Worm (Caenorhabditis elegans) whole organism, late embryonic: ENCODE data around the gene F46F2.5.

ENCODE experiments used
- C08G9.2 ChIP-seq: sonication (generic microtip); optimal IDR thresholded peaks from 2 replicates; lab custom pipeline; 2016; ENCODE audit warnings: mild to moderate bottlenecking, missing genetic modification characterization, moderate library complexity, missing compliant biosample characterization
- C38D4.7 ChIP-seq: fragments of 200-800 bp; sonication (Bioruptor generic); optimal IDR thresholded peaks from 2 replicates; lab custom pipeline; 2018; ENCODE audit warnings: mild to moderate bottlenecking, missing genetic modification characterization, moderate library complexity, missing compliant biosample characterization
- F13H6.1 ChIP-seq: sonication (generic microtip); optimal IDR thresholded peaks from 2 replicates; lab custom pipeline; 2016; ENCODE audit warnings: missing genetic modification characterization, missing compliant biosample characterization
- K02D7.2 ChIP-seq: sonication (generic microtip); optimal IDR thresholded peaks from 2 replicates; lab custom pipeline; 2017; ENCODE audit warnings: mild to moderate bottlenecking, missing genetic modification characterization, missing compliant biosample characterization
- K09A11.1 ChIP-seq: sonication (generic microtip); optimal IDR thresholded peaks from 2 replicates; lab custom pipeline; 2017; ENCODE audit warnings: antibody characterized with exemption, mild to moderate bottlenecking, missing genetic modification characterization, missing compliant biosample characterization; ENCODE audit not compliant: insufficient read depth
- T23F11.4 ChIP-seq: fragments of 200-800 bp; sonication (Bioruptor generic); optimal IDR thresholded peaks from 2 replicates; lab custom pipeline; 2018; ENCODE audit warnings: mild to moderate bottlenecking, missing genetic modification characterization, missing compliant biosample characterization
- Y22D7AL.16 ChIP-seq: sonication (generic microtip); optimal IDR thresholded peaks from 2 replicates; lab custom pipeline; 2016; ENCODE audit warnings: missing genetic modification characterization, missing compliant biosample characterization
- ahr-1 ChIP-seq: sonication (generic microtip); optimal IDR thresholded peaks from 2 replicates; lab custom pipeline; 2016; ENCODE audit warnings: missing genetic modification characterization, missing compliant biosample characterization
- ama-1 ChIP-seq: fragments of 150-350 bp; optimal IDR thresholded peaks from 2 replicates; lab custom pipeline; 2014
- ceh-18 ChIP-seq: sonication (generic microtip); optimal IDR thresholded peaks from 2 replicates; lab custom pipeline; 2016; ENCODE audit warnings: missing genetic modification characterization, missing compliant biosample characterization
- ceh-19 ChIP-seq: fragments of 200-800 bp; sonication (Bioruptor generic); optimal IDR thresholded peaks from 2 replicates; lab custom pipeline; 2018; ENCODE audit warnings: mild to moderate bottlenecking, missing genetic modification characterization, missing compliant biosample characterization
- ceh-24 ChIP-seq: sonication (generic microtip); optimal IDR thresholded peaks from 2 replicates; lab custom pipeline; 2016; ENCODE audit warnings: mild to moderate bottlenecking, missing genetic modification characterization, missing compliant biosample characterization
- ceh-30 ChIP-seq: fragments of 150-350 bp; optimal IDR thresholded peaks from 2 replicates; lab custom pipeline; 2014; ENCODE audit warnings: missing biosample characterization, missing genetic modification characterization
- ceh-34 ChIP-seq: sonication (generic microtip); optimal IDR thresholded peaks from 2 replicates; lab custom pipeline; 2016; ENCODE audit warnings: mild to moderate bottlenecking, missing genetic modification characterization, missing compliant biosample characterization
- ceh-6 ChIP-seq: fragments of 200-800 bp; sonication (Bioruptor generic); optimal IDR thresholded peaks from 2 replicates; lab custom pipeline; 2018; ENCODE audit warnings: mild to moderate bottlenecking, missing genetic modification characterization, missing compliant biosample characterization
- ceh-9 ChIP-seq: sonication (generic microtip); optimal IDR thresholded peaks from 2 replicates; lab custom pipeline; 2016; ENCODE audit warnings: mild to moderate bottlenecking, missing genetic modification characterization, inconsistent platforms, missing compliant biosample characterization
- dmd-4 ChIP-seq: sonication (generic microtip); optimal IDR thresholded peaks from 2 replicates; lab custom pipeline; 2016; ENCODE audit warnings: borderline replicate concordance, missing genetic modification characterization, missing compliant biosample characterization
- dve-1 ChIP-seq: sonication (generic microtip); optimal IDR thresholded peaks from 2 replicates; lab custom pipeline; 2017; ENCODE audit warnings: antibody characterized with exemption, mild to moderate bottlenecking, missing genetic modification characterization, missing compliant biosample characterization
- elt-2 ChIP-seq: sonication (generic microtip); optimal IDR thresholded peaks from 2 replicates; lab custom pipeline; 2016; ENCODE audit warnings: missing genetic modification reagents, missing genetic modification characterization, missing compliant biosample characterization
- elt-4 ChIP-seq: sonication (generic microtip); optimal IDR thresholded peaks from 2 replicates; lab custom pipeline; 2016; ENCODE audit warnings: missing genetic modification characterization, missing compliant biosample characterization
- ets-4 ChIP-seq: sonication (generic microtip); optimal IDR thresholded peaks from 2 replicates; lab custom pipeline; 2016; ENCODE audit warnings: missing genetic modification characterization, missing compliant biosample characterization
- eyg-1 ChIP-seq: sonication (generic microtip); optimal IDR thresholded peaks from 2 replicates; lab custom pipeline; 2016; ENCODE audit warnings: missing genotype, missing genetic modification characterization, missing compliant biosample characterization
- gmeb-2 ChIP-seq: sonication (generic microtip); optimal IDR thresholded peaks from 2 replicates; lab custom pipeline; 2016; ENCODE audit warnings: missing genetic modification characterization, inconsistent platforms, missing compliant biosample characterization
- hlh-13 ChIP-seq: fragments of 200-800 bp; sonication (Bioruptor generic); optimal IDR thresholded peaks from 2 replicates; lab custom pipeline; 2018; ENCODE audit warnings: mild to moderate bottlenecking, missing genetic modification characterization, missing compliant biosample characterization
- hlh-30 ChIP-seq: sonication (generic microtip); optimal IDR thresholded peaks from 2 replicates; lab custom pipeline; 2017; ENCODE audit warnings: antibody characterized with exemption, missing genetic modification characterization, missing compliant biosample characterization; ENCODE audit not compliant: insufficient read depth
- lim-6 ChIP-seq: sonication (generic microtip); optimal IDR thresholded peaks from 2 replicates; lab custom pipeline; 2016; ENCODE audit warnings: missing genetic modification characterization, missing compliant biosample characterization
- lin-11 ChIP-seq: fragments of 200-800 bp; sonication (Bioruptor generic); optimal IDR thresholded peaks from 2 replicates; lab custom pipeline; 2018; ENCODE audit warnings: mild to moderate bottlenecking, missing genetic modification characterization, missing compliant biosample characterization
- mec-3 ChIP-seq: sonication (generic microtip); optimal IDR thresholded peaks from 2 replicates; lab custom pipeline; 2016; ENCODE audit warnings: borderline replicate concordance, missing genetic modification characterization, missing compliant biosample characterization
- nfya-1 ChIP-seq: sonication (generic microtip); optimal IDR thresholded peaks from 2 replicates; lab custom pipeline; 2017; ENCODE audit warnings: missing genetic modification characterization, mild to moderate bottlenecking, missing compliant biosample characterization, antibody characterized with exemption, moderate library complexity
- nhr-11 ChIP-seq: fragments of 150-350 bp; optimal IDR thresholded peaks from 2 replicates; lab custom pipeline; 2014; ENCODE audit warnings: missing biosample characterization, missing genetic modification characterization
- nhr-232 ChIP-seq: sonication (generic microtip); optimal IDR thresholded peaks from 2 replicates; lab custom pipeline; 2016; ENCODE audit warnings: missing genetic modification characterization, missing compliant biosample characterization
- odd-2 ChIP-seq: sonication (generic microtip); optimal IDR thresholded peaks from 2 replicates; lab custom pipeline; 2017; ENCODE audit warnings: antibody characterized with exemption, mild to moderate bottlenecking, missing genetic modification characterization, missing compliant biosample characterization
- pax-1 ChIP-seq: fragments of 150-350 bp; optimal IDR thresholded peaks from 2 replicates; lab custom pipeline; 2014; ENCODE audit warnings: missing biosample characterization, missing genetic modification characterization
- pha-2 ChIP-seq: sonication (generic microtip); optimal IDR thresholded peaks from 2 replicates; lab custom pipeline; 2017; ENCODE audit warnings: mild to moderate bottlenecking, missing genetic modification characterization, missing compliant biosample characterization
- pha-4 ChIP-seq: fragments of 150-350 bp; optimal IDR thresholded peaks from 2 replicates; lab custom pipeline; 2018; ENCODE audit warnings: missing biosample characterization, missing genetic modification reagents, missing genetic modification characterization
- pqm-1 ChIP-seq: sonication (generic microtip); optimal IDR thresholded peaks from 2 replicates; lab custom pipeline; 2016; ENCODE audit warnings: missing genetic modification characterization, missing compliant biosample characterization
- ref-2 ChIP-seq: sonication (generic microtip); optimal IDR thresholded peaks from 2 replicates; lab custom pipeline; 2016; ENCODE audit warnings: missing genetic modification characterization, missing compliant biosample characterization
- rnt-1 ChIP-seq: sonication (generic microtip); optimal IDR thresholded peaks from 2 replicates; lab custom pipeline; 2016; ENCODE audit warnings: missing genetic modification characterization, missing compliant biosample characterization
- sdc-2 ChIP-seq: sonication (generic microtip); optimal IDR thresholded peaks from 2 replicates; lab custom pipeline; 2016; ENCODE audit warnings: missing genotype, missing genetic modification characterization, missing compliant biosample characterization
- syd-9 ChIP-seq: sonication (generic microtip); optimal IDR thresholded peaks from 2 replicates; lab custom pipeline; 2016; ENCODE audit warnings: mild to moderate bottlenecking, missing genetic modification characterization, moderate library complexity, missing compliant biosample characterization
- tbx-2 ChIP-seq: sonication (generic microtip); optimal IDR thresholded peaks from 2 replicates; lab custom pipeline; 2016; ENCODE audit warnings: missing genetic modification characterization, missing compliant biosample characterization
- tbx-7 ChIP-seq: sonication (generic microtip); optimal IDR thresholded peaks from 2 replicates; lab custom pipeline; 2016; ENCODE audit warnings: missing genotype, missing genetic modification characterization, missing compliant biosample characterization
- ttx-3 ChIP-seq: sonication (generic microtip); optimal IDR thresholded peaks from 2 replicates; lab custom pipeline; 2016; ENCODE audit warnings: missing genetic modification reagents, missing genetic modification characterization, missing compliant biosample characterization
- unc-42 ChIP-seq: sonication (generic microtip); optimal IDR thresholded peaks from 2 replicates; lab custom pipeline; 2016; ENCODE audit warnings: missing genotype, missing genetic modification characterization, missing compliant biosample characterization
- unc-55 ChIP-seq: sonication (generic microtip); optimal IDR thresholded peaks from 2 replicates; lab custom pipeline; 2017; ENCODE audit warnings: missing biosample characterization, missing genetic modification reagents, missing genetic modification characterization
- unc-86 ChIP-seq: sonication (generic microtip); optimal IDR thresholded peaks from 2 replicates; lab custom pipeline; 2016; ENCODE audit warnings: missing genetic modification characterization, missing compliant biosample characterization
- ztf-16 ChIP-seq: sonication (generic microtip); optimal IDR thresholded peaks from 2 replicates; lab custom pipeline; 2017; ENCODE audit warnings: missing genetic modification characterization, missing compliant biosample characterization

The F46F2.5 gene

DNA sequence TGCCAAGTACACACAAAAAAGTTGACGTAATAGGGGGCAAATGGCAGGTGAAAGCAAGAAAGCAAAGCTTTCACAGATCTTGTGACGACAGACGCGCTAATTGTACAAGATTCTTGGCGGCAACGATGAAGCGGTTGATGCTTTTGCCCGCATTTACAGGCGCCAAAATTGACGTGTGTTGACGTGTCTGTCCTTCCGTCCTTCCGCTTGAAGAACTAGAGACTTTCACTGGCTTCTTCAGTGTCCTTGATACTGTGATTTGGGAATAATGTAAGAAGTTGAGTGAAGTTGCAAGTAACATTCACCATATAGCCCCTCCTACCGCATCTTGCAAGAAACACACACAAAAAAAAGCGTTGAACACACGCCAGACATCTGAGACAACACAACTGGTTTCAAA, 21.2 kb downstream of the F46F2.5 start, which contains the start of gene jud-4:
jud-4 (plus strand) TSS at position 376 of the 400 bp plus-strand sequence.
- TF ChIP-seq C08G9.2 (no peak), unc-42 (tag; lab: Kevin White, UChicago) (no peak), eyg-1 (no peak), pha-2 (tag; lab: Kevin White, UChicago) (no peak), ceh-30 (no peak), rnt-1 (tag; lab: Kevin White, UChicago) (no peak), F13H6.1 (tag; lab: Kevin White, UChicago) (no peak), ztf-16 (tag; lab: Kevin White, UChicago) (no peak), ahr-1 (tag; lab: Kevin White, UChicago) (no peak), lim-6 (tag; lab: Kevin White, UChicago) (no peak), tbx-2 (tag; lab: Kevin White, UChicago) (no peak), syd-9 (tag; lab: Kevin White, UChicago) (no peak), C38D4.7 (GFP tag; lab: Kevin White, UChicago) (no peak), mec-3 (tag; lab: Kevin White, UChicago) (no peak), pax-1 (no peak), hlh-13 (GFP tag; lab: Kevin White, UChicago) (no peak), ceh-19 (GFP tag; lab: Kevin White, UChicago) (no peak), ets-4 (tag; lab: Kevin White, UChicago) (no peak)

DNA sequence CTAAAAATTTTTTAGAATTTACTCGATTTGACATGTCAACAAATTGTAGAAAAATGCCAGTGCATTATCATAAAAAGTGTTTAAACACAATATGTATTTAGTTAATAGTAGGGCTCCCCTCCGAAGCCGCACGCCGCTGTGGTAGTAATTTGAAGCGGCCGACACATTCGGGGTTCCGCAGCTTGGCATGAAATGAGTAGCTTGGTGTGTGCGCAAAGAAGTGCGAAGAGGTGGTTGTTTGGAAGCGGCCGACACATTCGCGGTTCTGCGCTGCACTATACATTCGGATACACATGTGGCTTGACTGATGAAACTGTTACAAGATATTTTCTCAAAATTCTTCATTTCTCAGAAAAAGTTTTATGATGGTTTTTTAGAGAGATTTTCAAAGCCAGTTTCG, 23.0 kb downstream of the F46F2.5 start:
- no peak for TF ChIP-seq nhr-11 (tag; lab: Kevin White, UChicago)
- TF ChIP-seq Y22D7AL.16 (tag; lab: Kevin White, UChicago) = no peak
- no peak for TF ChIP-seq nfya-1 (tag; lab: Kevin White, UChicago)
- no peak for TF ChIP-seq T23F11.4 (GFP tag; lab: Kevin White, UChicago)
- no peak for TF ChIP-seq pqm-1 (tag; lab: Kevin White, UChicago)
- TF ChIP-seq pha-4 (tag; lab: Kevin White, UChicago) = no peak
- no peak for TF ChIP-seq pax-1
- TF ChIP-seq lin-11 (tag; lab: Kevin White, UChicago) = no peak
- no peak for TF ChIP-seq ceh-24 (tag; lab: Kevin White, UChicago)
- no peak for TF ChIP-seq hlh-30 (tag; lab: Kevin White, UChicago)
- no peak for TF ChIP-seq tbx-2 (tag; lab: Kevin White, UChicago)
- TF ChIP-seq unc-42 (tag; lab: Kevin White, UChicago) = no peak

DNA sequence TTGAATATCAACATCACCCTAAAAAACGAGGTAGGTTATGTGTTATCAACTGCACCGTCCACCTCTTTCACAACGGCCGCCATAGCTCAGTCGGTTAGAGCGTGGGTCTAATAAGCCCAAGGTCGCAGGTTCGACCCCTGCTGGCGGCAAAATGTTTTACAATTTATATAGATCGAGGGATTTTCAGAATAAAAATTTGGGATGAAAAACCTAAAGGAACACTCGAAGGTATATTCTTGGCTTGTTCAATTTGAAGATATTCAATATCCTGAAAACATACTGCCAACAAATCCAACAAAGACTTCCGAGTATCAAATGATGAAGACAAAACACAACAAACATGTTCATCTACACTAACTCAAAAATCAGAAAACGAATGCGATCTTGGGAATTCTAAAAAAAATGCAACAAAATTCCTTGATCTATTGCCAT, 34.9 kb downstream of the F46F2.5 start:
- TF ChIP-seq sdc-2 (tag; lab: Kevin White, UChicago) (peak; percentile 75), K09A11.1 (peak; percentile 62), unc-86 (tag; lab: Kevin White, UChicago) (peak; percentile 28), nhr-11 (tag; lab: Kevin White, UChicago) (no peak), ttx-3 (tag; lab: Kevin White, UChicago) (peak; percentile 52), nfya-1 (tag; lab: Kevin White, UChicago) (no peak), odd-2 (peak; percentile 27), F13H6.1 (tag; lab: Kevin White, UChicago) (peak; percentile 33), syd-9 (tag; lab: Kevin White, UChicago) (no peak), eyg-1 (peak; percentile 23), C38D4.7 (GFP tag; lab: Kevin White, UChicago) (peak; percentile 57), tbx-7 (tag; lab: Kevin White, UChicago) (no peak), K02D7.2 (no peak), ama-1 (lab: Kevin White, UChicago) (no peak), rnt-1 (tag; lab: Kevin White, UChicago) (peak; percentile 12), ref-2 (no peak), dve-1 (tag; lab: Kevin White, UChicago) (peak; percentile 58), gmeb-2 (tag; lab: Kevin White, UChicago) (peak; percentile 74), unc-55 (GFP tag; lab: Kevin White, UChicago) (no peak), ahr-1 (tag; lab: Kevin White, UChicago) (no peak), ceh-6 (GFP tag; lab: Kevin White, UChicago) (peak; percentile 79), ceh-19 (GFP tag; lab: Kevin White, UChicago) (peak; percentile 63), ceh-9 (tag; lab: Kevin White, UChicago) (peak; percentile 36), nhr-232 (tag; lab: Kevin White, UChicago) (peak; percentile 56), ceh-34 (tag; lab: Kevin White, UChicago) (peak; percentile 65), elt-4 (tag; lab: Kevin White, UChicago) (no peak), ceh-18 (peak; percentile 57), pha-4 (tag; lab: Kevin White, UChicago) (no peak), tbx-2 (tag; lab: Kevin White, UChicago) (peak; percentile 34), pqm-1 (tag; lab: Kevin White, UChicago) (no peak), C08G9.2 (peak; percentile 29), elt-2 (peak; percentile 85), ceh-30 (no peak), dmd-4 (tag; lab: Kevin White, UChicago) (no peak)
